Fruit fly (Drosophila melanogaster) ovary, adult (tissue): Measurements from ENCODE around the gene CG15199.
"Not testable (repeated sequence)": the region's sequence is repeated elsewhere in the genome, so short reads cannot be mapped to it uniquely, and the experiment has no call there.

Experiments used
- CG17801 ChIP-seq: fragments of 200-800 bp; optimal IDR thresholded peaks from 2 replicates; lab custom pipeline; 2019; ENCODE audit warnings: missing biosample characterization, mild to moderate bottlenecking, missing genetic modification characterization, moderate library complexity; ENCODE audit not compliant: partially characterized antibody

The CG15199 gene

DNA sequence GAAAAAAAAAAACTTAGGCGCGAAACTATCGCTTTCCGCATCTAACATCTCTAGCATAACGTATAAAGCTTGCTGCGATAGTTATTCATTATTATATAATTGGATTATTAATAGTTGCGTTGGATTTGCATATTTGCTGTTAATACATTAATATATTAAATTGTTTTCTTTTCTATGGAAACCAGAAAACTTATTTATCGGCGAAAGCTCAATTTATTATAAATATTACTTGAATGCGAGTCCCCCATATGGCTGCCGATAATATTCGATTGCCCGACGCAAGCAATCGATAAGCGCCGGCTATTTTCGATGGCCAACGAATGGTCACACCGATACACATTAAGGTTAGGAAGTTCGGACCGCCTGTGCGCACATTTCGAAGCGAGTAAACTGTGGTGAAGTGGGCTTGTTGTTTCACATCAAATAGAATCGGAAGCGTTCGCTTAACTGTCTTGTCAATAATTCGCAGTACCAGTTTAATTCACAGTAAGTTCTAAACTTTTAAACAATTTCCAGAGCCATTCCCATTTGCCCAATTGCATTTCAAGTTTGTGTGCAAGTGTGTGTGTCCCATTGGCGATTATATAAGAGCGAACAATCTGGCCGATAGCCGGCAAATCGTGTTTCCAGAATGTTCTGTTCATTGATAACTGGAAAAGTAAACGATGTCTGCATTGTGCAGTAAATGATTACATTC, 33.3 kb downstream of the CG15199 start, which contains the start of gene Hsp60A:
TSS of gene Hsp60A (plus strand) at position 335 of the 697 bp plus-strand sequence.
- TF ChIP-seq CG17801 (GFP tag; lab: Kevin White, UChicago) = peak; percentile 42

DNA sequence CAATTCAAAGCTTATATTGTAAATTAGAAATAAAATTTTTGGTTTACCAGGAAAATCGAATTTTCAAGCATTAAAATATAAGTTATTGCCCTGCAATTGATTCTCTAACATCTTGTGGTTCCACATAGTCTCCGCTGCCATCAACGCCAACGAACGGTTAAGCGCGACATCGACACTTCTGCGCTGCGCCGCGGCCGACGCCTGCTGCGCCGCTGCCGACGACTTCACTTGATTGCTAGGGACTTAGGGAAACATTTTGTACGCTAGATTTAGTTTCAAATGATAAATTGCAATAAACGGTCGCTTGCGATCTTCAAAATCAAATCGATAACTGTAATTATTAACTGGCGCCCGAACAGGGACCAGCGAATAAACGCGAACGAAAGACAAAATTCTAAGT, 45.7 kb downstream of the CG15199 start, which contains the start of gene CG42249:
TSS of gene CG42249 (plus strand) at position 301 of the 400 bp plus-strand sequence.
- not testable (repeated sequence) for TF ChIP-seq CG17801 (GFP tag; lab: Kevin White, UChicago)

DNA sequence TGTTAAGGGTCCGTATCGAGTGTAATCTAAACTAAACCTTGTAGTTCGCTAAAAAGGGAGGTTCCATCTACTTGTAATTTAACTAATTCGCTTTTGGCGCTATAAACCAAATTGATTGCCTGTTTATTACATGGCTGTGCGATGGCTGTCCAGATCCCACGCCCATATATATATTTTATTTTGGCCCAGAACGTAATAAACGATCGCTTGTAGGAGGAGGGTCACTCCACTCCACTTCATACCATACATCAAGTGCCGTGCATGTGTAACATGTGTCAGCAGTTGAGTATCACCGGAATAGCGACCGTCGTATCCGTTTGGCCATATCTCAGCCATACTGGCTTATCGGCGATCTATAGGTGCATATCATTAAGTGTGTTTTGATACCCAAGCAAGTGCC, 46.4 kb downstream of the CG15199 start:
- no peak for TF ChIP-seq CG17801 (GFP tag; lab: Kevin White, UChicago)

DNA sequence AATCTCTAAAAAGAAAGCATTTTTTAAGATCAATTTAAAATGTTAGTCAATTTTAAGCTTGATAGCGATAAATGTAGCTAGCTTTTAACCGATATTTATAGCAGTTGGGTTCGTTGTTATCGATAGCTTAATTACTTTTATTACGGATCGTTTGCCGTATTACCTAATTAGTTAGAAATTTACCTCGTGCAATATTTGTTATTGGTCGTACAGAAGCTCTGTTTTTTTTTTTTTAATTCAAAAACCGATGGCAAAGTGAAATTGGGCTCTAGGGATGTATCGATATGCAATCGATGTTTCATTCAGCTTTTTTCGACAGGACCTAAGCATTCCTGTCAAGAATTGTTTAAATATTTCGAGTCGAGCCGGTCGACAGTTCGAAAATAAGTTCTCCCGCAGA, 49.4 kb downstream of the CG15199 start, which contains the start of gene CG2061:
TSS of gene CG2061 (plus strand) at position 292 of the 400 bp plus-strand sequence.
- no peak for TF ChIP-seq CG17801 (GFP tag; lab: Kevin White, UChicago)
